Fruit fly (Drosophila melanogaster) whole organism, embryonic: Measurements from ENCODE around the gene Upf2.
A peak's percentile ranks its signal among the peaks of the same experiment; 100 is the strongest.

Experiments used
- Aef1 ChIP-seq: fragments of 200-800 bp; sonication (Bioruptor generic); IDR thresholded peaks from 3 replicates; pipeline ENCODE4 v1.3.6; 2022; ENCODE audit warnings: missing biosample characterization, missing genetic modification characterization
- B-H2 ChIP-seq: fragments of 200-800 bp; sonication (Bioruptor generic); optimal IDR thresholded peaks from 2 replicates; lab custom pipeline; 2018; ENCODE audit warnings: missing biosample characterization, mild to moderate bottlenecking, missing genetic modification characterization
- CG10565 ChIP-seq: fragments of 200-800 bp; sonication (Bioruptor generic); optimal IDR thresholded peaks from 3 replicates; lab custom pipeline; 2016; ENCODE audit warnings: missing biosample characterization, mild to moderate bottlenecking, missing genetic modification characterization
- CG11247 ChIP-seq: fragments of 200-800 bp; sonication (Bioruptor generic); IDR thresholded peaks from 2 replicates; pipeline ENCODE4 v1.3.6; 2022; ENCODE audit warnings: missing biosample characterization, missing genetic modification characterization
- CG12104 ChIP-seq: fragments of 200-800 bp; sonication (Bioruptor generic); optimal IDR thresholded peaks from 3 replicates; lab custom pipeline; 2016; ENCODE audit warnings: missing biosample characterization, missing genetic modification characterization
- CG12299 ChIP-seq: fragments of 200-800 bp; sonication (Bioruptor generic); optimal IDR thresholded peaks from 2 replicates; lab custom pipeline; 2018; ENCODE audit warnings: missing biosample characterization, mild to moderate bottlenecking, missing genetic modification characterization
- CG12391 ChIP-seq: fragments of 200-800 bp; sonication (Bioruptor generic); optimal IDR thresholded peaks from 3 replicates; lab custom pipeline; 2018; ENCODE audit warnings: missing biosample characterization, mild to moderate bottlenecking, missing genetic modification characterization, moderate library complexity
- CG14441 ChIP-seq: fragments of 200-800 bp; sonication (Bioruptor generic); IDR thresholded peaks from 2 replicates; pipeline ENCODE4 v1.3.6; 2022; ENCODE audit warnings: missing biosample characterization, missing genetic modification characterization
- CG15514 ChIP-seq: fragments of 200-800 bp; sonication (Bioruptor generic); optimal IDR thresholded peaks from 3 replicates; lab custom pipeline; 2017; ENCODE audit warnings: missing biosample characterization, missing genetic modification characterization, mild to moderate bottlenecking, moderate library complexity, missing genetic modification reagents
- CG17328 ChIP-seq: fragments of 200-800 bp; sonication (Bioruptor generic); IDR thresholded peaks from 2 replicates; pipeline ENCODE4 v1.3.6; 2022; ENCODE audit warnings: missing biosample characterization, missing genetic modification characterization
- CG2712 ChIP-seq: fragments of 200-800 bp; optimal IDR thresholded peaks from 3 replicates; lab custom pipeline; 2019; ENCODE audit warnings: missing biosample characterization, mild to moderate bottlenecking, missing genetic modification characterization, moderate library complexity
- CG31224 ChIP-seq: fragments of 200-800 bp; sonication (Bioruptor generic); IDR thresholded peaks from 2 replicates; pipeline ENCODE4 v1.3.6; 2022; ENCODE audit warnings: missing biosample characterization, missing genetic modification characterization
- CG32532 ChIP-seq: fragments of 200-800 bp; sonication (Bioruptor generic); IDR thresholded peaks from 2 replicates; pipeline ENCODE4 v1.3.6; 2022; ENCODE audit warnings: missing biosample characterization, missing genetic modification characterization
- CG4328 ChIP-seq: fragments of 200-800 bp; sonication (Bioruptor generic); optimal IDR thresholded peaks from 3 replicates; lab custom pipeline; 2017; ENCODE audit warnings: missing biosample characterization, missing genetic modification reagents, missing genetic modification characterization
- CG6765 ChIP-seq: fragments of 200-800 bp; sonication (Bioruptor generic); optimal IDR thresholded peaks from 3 replicates; lab custom pipeline; 2017; ENCODE audit warnings: missing biosample characterization, mild to moderate bottlenecking, missing genetic modification characterization
- CG7556 ChIP-seq: fragments of 200-800 bp; sonication (Bioruptor generic); optimal IDR thresholded peaks from 2 replicates; lab custom pipeline; 2017; ENCODE audit warnings: missing biosample characterization, mild to moderate bottlenecking, missing genetic modification characterization
- CoRest ChIP-seq: fragments of 200-800 bp; sonication (Bioruptor generic); optimal IDR thresholded peaks from 3 replicates; lab custom pipeline; 2018; ENCODE audit warnings: missing biosample characterization, mild to moderate bottlenecking, missing genetic modification characterization, moderate library complexity
- E2f1 ChIP-seq: fragments of 200-800 bp; sonication (Bioruptor generic); IDR thresholded peaks from 2 replicates; pipeline ENCODE4 v1.3.6; 2022; ENCODE audit warnings: missing biosample characterization, missing genetic modification characterization
- Eip74EF ChIP-seq, 2 experiments: fragments of 200-800 bp in 1 of 2; fragments of >200 bp in 1 of 2; sonication (Bioruptor generic) in 1 of 2; optimal IDR thresholded peaks; 2 replicates each; lab custom pipeline; 2017 to 2019; ENCODE audit warnings: missing biosample characterization in 2 of 2, missing genetic modification characterization in 2 of 2, mild to moderate bottlenecking in 1 of 2, moderate library complexity in 1 of 2
- Ets65A ChIP-seq: fragments of 200-800 bp; sonication (Bioruptor generic); peaks from one replicate; lab custom pipeline; 2016; ENCODE audit warnings: missing biosample characterization, missing genetic modification characterization
- Hand ChIP-seq: fragments of 200-800 bp; sonication (Bioruptor generic); optimal IDR thresholded peaks from 2 replicates; lab custom pipeline; 2017; ENCODE audit warnings: mild to moderate bottlenecking, missing biosample characterization, missing genetic modification reagents, missing genetic modification characterization
- Hey ChIP-seq: fragments of 200-800 bp; sonication (Bioruptor generic); optimal IDR thresholded peaks from 3 replicates; lab custom pipeline; 2018; ENCODE audit warnings: missing biosample characterization, mild to moderate bottlenecking, missing genetic modification characterization
- Max ChIP-seq: fragments of 200-800 bp; sonication (Bioruptor generic); optimal IDR thresholded peaks from 2 replicates; lab custom pipeline; 2016; ENCODE audit warnings: missing biosample characterization, mild to moderate bottlenecking, missing genetic modification characterization
- ara ChIP-seq: fragments of 200-800 bp; sonication (Bioruptor generic); IDR thresholded peaks from 2 replicates; pipeline ENCODE4 v1.3.6; 2022; ENCODE audit warnings: missing biosample characterization, missing genetic modification characterization
- az2 ChIP-seq: fragments of 200-800 bp; sonication (Bioruptor generic); optimal IDR thresholded peaks from 3 replicates; lab custom pipeline; 2016; ENCODE audit warnings: missing biosample characterization, missing genetic modification characterization
- bab2 ChIP-seq: fragments of 200-800 bp; sonication (Bioruptor generic); optimal IDR thresholded peaks from 2 replicates; lab custom pipeline; 2016; ENCODE audit warnings: missing biosample characterization, missing genetic modification characterization
- bsh ChIP-seq, 2 experiments: fragments of 200-800 bp; sonication (Bioruptor generic); optimal IDR thresholded peaks; 2 replicates each; lab custom pipeline; 2017 to 2018; ENCODE audit warnings: mild to moderate bottlenecking in 2 of 2, missing biosample characterization in 2 of 2, missing genetic modification characterization in 2 of 2, moderate library complexity in 1 of 2
- crc ChIP-seq: fragments of 200-800 bp; sonication (Bioruptor generic); optimal IDR thresholded peaks from 2 replicates; lab custom pipeline; 2016; ENCODE audit warnings: missing biosample characterization, missing genetic modification characterization
- danr ChIP-seq: fragments of 200-800 bp; sonication (Bioruptor generic); IDR thresholded peaks from 2 replicates; pipeline ENCODE4 v1.3.6; 2022; ENCODE audit warnings: missing biosample characterization, missing genetic modification characterization
- exex ChIP-seq: fragments of 200-800 bp; sonication (Bioruptor generic); optimal IDR thresholded peaks from 4 replicates; lab custom pipeline; 2018; ENCODE audit warnings: missing biosample characterization, mild to moderate bottlenecking, missing genetic modification characterization, moderate library complexity
- fd96Cb ChIP-seq: fragments of 200-800 bp; sonication (Bioruptor generic); optimal IDR thresholded peaks from 2 replicates; lab custom pipeline; 2018; ENCODE audit warnings: missing biosample characterization, mild to moderate bottlenecking, missing genetic modification characterization, moderate library complexity
- gsb ChIP-seq: fragments of 200-800 bp; sonication (Bioruptor generic); IDR thresholded peaks from 2 replicates; pipeline ENCODE4 v1.3.6; 2022; ENCODE audit warnings: missing biosample characterization, missing genetic modification characterization
- gt ChIP-seq: fragments of 200-800 bp; sonication (Bioruptor generic); IDR thresholded peaks from 2 replicates; pipeline ENCODE4 v1.3.6; 2022; ENCODE audit warnings: missing biosample characterization, missing genetic modification characterization
- ham ChIP-seq: fragments of 200-800 bp; sonication (Bioruptor generic); IDR thresholded peaks from 2 replicates; pipeline ENCODE4 v1.3.6; 2022; ENCODE audit warnings: missing biosample characterization, missing genetic modification characterization
- her ChIP-seq: fragments of 200-800 bp; sonication (Bioruptor generic); optimal IDR thresholded peaks from 2 replicates; lab custom pipeline; 2016; ENCODE audit warnings: missing biosample characterization, missing genetic modification characterization
- jigr1 ChIP-seq: fragments of 200-800 bp; sonication (Bioruptor generic); IDR thresholded peaks from 3 replicates; pipeline ENCODE4 v1.3.6; 2022; ENCODE audit warnings: missing biosample characterization, missing genetic modification characterization
- ken ChIP-seq: fragments of 200-800 bp; sonication (Bioruptor generic); IDR thresholded peaks from 3 replicates; pipeline ENCODE4 v1.3.6; 2022; ENCODE audit warnings: missing biosample characterization, missing genetic modification characterization
- klu ChIP-seq: fragments of 200-800 bp; sonication (Bioruptor generic); IDR thresholded peaks from 2 replicates; pipeline ENCODE4 v1.3.6; 2022; ENCODE audit warnings: missing biosample characterization, missing genetic modification characterization
- nmo ChIP-seq: fragments of 200-800 bp; sonication (Bioruptor generic); optimal IDR thresholded peaks from 2 replicates; lab custom pipeline; 2018; ENCODE audit warnings: missing biosample characterization, mild to moderate bottlenecking, missing genetic modification characterization, moderate library complexity
- odd ChIP-seq: fragments of 200-800 bp; sonication (Bioruptor generic); optimal IDR thresholded peaks from 2 replicates; lab custom pipeline; 2017; ENCODE audit warnings: missing biosample characterization, mild to moderate bottlenecking, missing genetic modification characterization
- org-1 ChIP-seq: fragments of 200-800 bp; sonication (Bioruptor generic); optimal IDR thresholded peaks from 2 replicates; lab custom pipeline; 2017; ENCODE audit warnings: missing biosample characterization, missing genetic modification characterization
- pho ChIP-seq: fragments of 200-800 bp; sonication (Bioruptor generic); optimal IDR thresholded peaks from 2 replicates; lab custom pipeline; 2016; ENCODE audit warnings: missing biosample characterization, missing genetic modification characterization
- repo ChIP-seq: fragments of 200-800 bp; sonication (Bioruptor generic); optimal IDR thresholded peaks from 2 replicates; lab custom pipeline; 2016; ENCODE audit warnings: missing biosample characterization, missing genetic modification characterization
- sna ChIP-seq: fragments of 200-800 bp; sonication (Bioruptor generic); IDR thresholded peaks from 2 replicates; pipeline ENCODE4 v1.3.6; 2022; ENCODE audit warnings: missing biosample characterization, missing genetic modification characterization; ENCODE audit not compliant: partially characterized antibody
- trem ChIP-seq: fragments of 200-800 bp; optimal IDR thresholded peaks from 3 replicates; lab custom pipeline; 2019; ENCODE audit warnings: missing biosample characterization, mild to moderate bottlenecking, missing genetic modification characterization, moderate library complexity
- trh ChIP-seq: fragments of 200-800 bp; sonication (Bioruptor generic); optimal IDR thresholded peaks from 2 replicates; lab custom pipeline; 2016; ENCODE audit warnings: missing biosample characterization, missing genetic modification characterization
- vfl ChIP-seq: fragments of 200-800 bp; sonication (Bioruptor generic); optimal IDR thresholded peaks from 2 replicates; lab custom pipeline; 2016; ENCODE audit warnings: missing biosample characterization, missing genetic modification characterization
- zen2 ChIP-seq: fragments of 200-800 bp; sonication (Bioruptor generic); IDR thresholded peaks from 3 replicates; pipeline ENCODE4 v1.3.6; 2022; ENCODE audit warnings: missing biosample characterization, missing genetic modification characterization; ENCODE audit not compliant: partially characterized antibody

Upf2 gene

dm6 chrX:8114476-8115342, 39.4 kb upstream of the Upf2 start (continued):
- peak in 1 of 2 experiments; percentile 19 for TF ChIP-seq Eip74EF (GFP tag; optimal IDR thresholded peaks at IDR 0.05; lab: Kevin White, UChicago)
- TF ChIP-seq E2f1 (GFP tag; lab: Robert Waterston, UW) = 0 out of 2 replicates have a peak, but pooled peaks have one; percentile 38
- 0 out of 2 replicates have a peak, but pooled peaks have one; percentile 32 for TF ChIP-seq CG11247 (GFP tag; lab: Robert Waterston, UW)
- peak; percentile 60 for TF ChIP-seq nmo
- peak; percentile 35; the same call in 1 of the 3 replicates for TF ChIP-seq Aef1 (GFP tag; lab: Robert Waterston, UW)
- peak; percentile 24 for TF ChIP-seq exex (tag; lab: Kevin White, UChicago)
- TF ChIP-seq org-1 = peak; percentile 58
- peak; percentile 39 for TF ChIP-seq bab2 (GFP tag; lab: Kevin White, UChicago)
- TF ChIP-seq CoRest = peak; percentile 73
- peak; percentile 37; the same call in 1 of the 2 replicates for TF ChIP-seq danr
- TF ChIP-seq klu (GFP tag; lab: Robert Waterston, UW) = no peak
- TF ChIP-seq odd (GFP tag; lab: Kevin White, UChicago) = peak; percentile 66
- peak; percentile 61 for TF ChIP-seq CG14441 (GFP tag; lab: Robert Waterston, UW)
- peak; percentile 48 for TF ChIP-seq B-H2
- TF ChIP-seq CG17328 (GFP tag; lab: Robert Waterston, UW) = 0 out of 2 replicates have a peak, but pooled peaks have one; percentile 24
- TF ChIP-seq Max (GFP tag; lab: Kevin White, UChicago) = peak; percentile 16
- TF ChIP-seq CG7556 = peak; percentile 74
- peak in 1 of 2 experiments; percentile 47 for TF ChIP-seq bsh (GFP tag; optimal IDR thresholded peaks at IDR 0.05; lab: Kevin White, UChicago)
- TF ChIP-seq her (GFP tag; lab: Kevin White, UChicago) = peak; percentile 52
- peak; percentile 42 for TF ChIP-seq CG12104 (GFP tag; lab: Kevin White, UChicago)
- TF ChIP-seq CG12391 (tag; lab: Kevin White, UChicago) = peak; percentile 64
- TF ChIP-seq CG2712 = peak; percentile 56
- peak; percentile 54 for TF ChIP-seq fd96Cb (tag; lab: Kevin White, UChicago)
- peak; percentile 25 for TF ChIP-seq CG12299 (tag; lab: Kevin White, UChicago)
- peak; percentile 38 for TF ChIP-seq CG4328
- TF ChIP-seq repo = peak; percentile 13
- TF ChIP-seq ham (GFP tag; lab: Robert Waterston, UW) = no peak
- no peak for TF ChIP-seq trh
- TF ChIP-seq Ets65A (GFP tag; lab: Kevin White, UChicago) = peak; percentile 88
- 0 out of 2 replicates have a peak, but pooled peaks have one; percentile 33 for TF ChIP-seq gsb (GFP tag; lab: Robert Waterston, UW)
- peak; percentile 19 for TF ChIP-seq Hey (tag; lab: Kevin White, UChicago)
- peak; percentile 28 for TF ChIP-seq az2 (GFP tag; lab: Kevin White, UChicago)
- TF ChIP-seq ara (GFP tag; lab: Robert Waterston, UW) = peak; percentile 7; the same call in 1 of the 2 replicates
- TF ChIP-seq Hand (GFP tag; lab: Kevin White, UChicago) = peak; percentile 63
- TF ChIP-seq CG32532 (GFP tag; lab: Robert Waterston, UW) = peak; percentile 70; the same call in 1 of the 2 replicates
- no peak for TF ChIP-seq zen2 (GFP tag; lab: Robert Waterston, UW)
- no peak for TF ChIP-seq ken (GFP tag; lab: Robert Waterston, UW)
- TF ChIP-seq CG10565 = no peak
- peak; percentile 5 for TF ChIP-seq trem (tag; lab: Kevin White, UChicago)
- peak; percentile 41 for TF ChIP-seq CG15514 (GFP tag; lab: Kevin White, UChicago)
- peak; percentile 64 for TF ChIP-seq vfl (GFP tag; lab: Kevin White, UChicago)
- peak; percentile 62 for TF ChIP-seq CG31224 (GFP tag; lab: Robert Waterston, UW)
- no peak for TF ChIP-seq sna (GFP tag; lab: Robert Waterston, UW)
- no peak for TF ChIP-seq crc (GFP tag; lab: Kevin White, UChicago)
- TF ChIP-seq pho = peak; percentile 74
- peak; percentile 77 for TF ChIP-seq CG6765 (GFP tag; lab: Kevin White, UChicago)
- TF ChIP-seq jigr1 = no peak
- no peak for TF ChIP-seq gt (GFP tag; lab: Robert Waterston, UW)
